Fruit fly (Drosophila melanogaster): ENCODE measurements around the gene fax.

Gene fax

dm6 chr3L:16411566-16411965 is at the start of gene fax (continued):
- TF ChIP-seq CG16779 (GFP tag; IDR thresholded peaks at IDR 0.05): peak; percentile 66; the same call in 1 of the 2 replicates
- TF ChIP-seq CG12942 (GFP tag; optimal IDR thresholded peaks at IDR 0.05): no peak
- TF ChIP-seq bsh (GFP tag; optimal IDR thresholded peaks at IDR 0.05): peak in 1 of 2 experiments; percentile 66
- TF ChIP-seq Drgx (GFP tag; IDR thresholded peaks at IDR 0.05): peak; percentile 40
- no peak for TF ChIP-seq CG3726 (GFP tag; IDR thresholded peaks at IDR 0.05)
- TF ChIP-seq unpg (GFP tag; optimal IDR thresholded peaks at IDR 0.05): peak; percentile 16
- peak; percentile 19 for TF ChIP-seq CG13894 (tag; optimal IDR thresholded peaks at IDR 0.05)
- TF ChIP-seq Kr (GFP tag; optimal IDR thresholded peaks at IDR 0.05): peak; percentile 70
- peak; percentile 5 for TF ChIP-seq CG10654 (GFP tag; optimal IDR thresholded peaks at IDR 0.05)
- TF ChIP-seq CG4820 (GFP tag; optimal IDR thresholded peaks at IDR 0.05): no peak
- no peak; the same call in 1 of the 2 replicates for TF ChIP-seq Xrp1 (GFP tag; IDR thresholded peaks at IDR 0.05)
- TF ChIP-seq CG6683 (GFP tag; optimal IDR thresholded peaks at IDR 0.05): no peak
- peak; percentile 38; the same call in 1 of the 2 replicates for TF ChIP-seq ato (GFP tag; IDR thresholded peaks at IDR 0.05; ENCODE audit: partially characterized antibody)
- TF ChIP-seq CG13624 (GFP tag; optimal IDR thresholded peaks at IDR 0.05): no peak
- TF ChIP-seq Abd-B (GFP tag; optimal IDR thresholded peaks at IDR 0.05): no peak
- TF ChIP-seq NC2α (GFP tag; optimal IDR thresholded peaks at IDR 0.05): no peak
- peak; percentile 23; the same call in 2 of the 4 replicates for TF ChIP-seq Dll (GFP tag; IDR thresholded peaks at IDR 0.05; ENCODE audit: partially characterized antibody)
- TF ChIP-seq CG30020 (tag; optimal IDR thresholded peaks at IDR 0.05): peak; percentile 4
- peak; percentile 36 for TF ChIP-seq zen (tag; optimal IDR thresholded peaks at IDR 0.05)
- no peak for TF ChIP-seq ham (GFP tag; IDR thresholded peaks at IDR 0.05)
- no peak for TF ChIP-seq CG31388 (GFP tag; optimal IDR thresholded peaks at IDR 0.05)
- TF ChIP-seq CG3065 (GFP tag; optimal IDR thresholded peaks at IDR 0.05): no peak
- no peak for TF ChIP-seq CG6813 (GFP tag; optimal IDR thresholded peaks at IDR 0.05)

dm6 chr3L:16451887-16452751 is 40.5 kb upstream of the fax start, which contains the start of gene dsx-c73A:
dsx-c73A (minus strand) TSS chr3L:16451958.
- TF ChIP-seq CG8944 (GFP tag; optimal IDR thresholded peaks at IDR 0.05) (no peak), CG14710 (tag; optimal IDR thresholded peaks at IDR 0.05) (peak; percentile 56), CG17328 (GFP tag; IDR thresholded peaks at IDR 0.05) (0 out of 2 replicates have a peak, but pooled peaks have one; percentile 22), chif (GFP tag; optimal IDR thresholded peaks at IDR 0.05) (peak in 1 of 2 experiments; percentile 27), pan (optimal IDR thresholded peaks at IDR 0.05) (no peak), pan (GFP tag; optimal IDR thresholded peaks at IDR 0.05 in 1 of 2, IDR thresholded peaks at IDR 0.05 in 1 of 2) (peak in 1 of 2 experiments; percentile 27), CG17802 (tag; optimal IDR thresholded peaks at IDR 0.05) (peak; percentile 6), Med (GFP tag) (no peak), Dref (GFP tag; IDR thresholded peaks at IDR 0.05) (no peak), inv (GFP tag; IDR thresholded peaks at IDR 0.05; ENCODE audit: partially characterized antibody) (no peak), unpg (GFP tag; optimal IDR thresholded peaks at IDR 0.05) (peak; percentile 42), CG6689 (GFP tag; IDR thresholded peaks at IDR 0.05) (peak; percentile 46; the same call in 1 of the 2 replicates), CG17829 (tag; optimal IDR thresholded peaks at IDR 0.05) (peak; percentile 28), CG3726 (GFP tag; IDR thresholded peaks at IDR 0.05) (no peak), CG15514 (GFP tag; optimal IDR thresholded peaks at IDR 0.05) (no peak), CG9817 (tag; optimal IDR thresholded peaks at IDR 0.05) (no peak), D19A (tag; optimal IDR thresholded peaks at IDR 0.05) (peak; percentile 21), CG7839 (tag; optimal IDR thresholded peaks at IDR 0.05) (peak; percentile 45), vvl (GFP tag; IDR thresholded peaks at IDR 0.05) (peak; percentile 65), Hr78 (GFP tag; optimal IDR thresholded peaks at IDR 0.05) (peak in 1 of 2 experiments; percentile 8), tgo (GFP tag; IDR thresholded peaks at IDR 0.05) (peak; percentile 35; the same call in 2 of the 3 replicates), CG17385 (GFP tag; optimal IDR thresholded peaks at IDR 0.05) (no peak), CG13287 (GFP tag; IDR thresholded peaks at IDR 0.05; ENCODE audit: partially characterized antibody) (0 out of 2 replicates have a peak, but pooled peaks have one; percentile 31), CG15269 (tag; optimal IDR thresholded peaks at IDR 0.05) (peak; percentile 1), HLH3B (GFP tag; IDR thresholded peaks at IDR 0.05) (peak; percentile 24; the same call in 1 of the 2 replicates), Blimp-1 (GFP tag; optimal IDR thresholded peaks at IDR 0.05) (peak; percentile 74)

All from whole organism, embryonic.